Worm (Caenorhabditis elegans) whole organism, mixed stage, embryonic: ENCODE data around the gene unc-79.

Experiments
- ceh-83 ChIP-seq: fragments of 200-800 bp; sonication (Bioruptor generic); optimal IDR thresholded peaks from 2 replicates; lab custom pipeline; 2018; ENCODE audit warnings: mild to moderate bottlenecking, missing genetic modification characterization, missing compliant biosample characterization
- elt-3 ChIP-seq: fragments of 150-350 bp; optimal IDR thresholded peaks from 2 replicates; lab custom pipeline; 2014; ENCODE audit warnings: missing biosample characterization, missing genetic modification characterization
- flh-1 ChIP-seq: fragments of 200-800 bp; sonication (Bioruptor generic); optimal IDR thresholded peaks from 2 replicates; lab custom pipeline; 2018; ENCODE audit warnings: mild to moderate bottlenecking, missing genetic modification characterization, moderate library complexity, missing compliant biosample characterization
- lsy-2 ChIP-seq: fragments of 150-350 bp; optimal IDR thresholded peaks from 2 replicates; lab custom pipeline; 2014; ENCODE audit warnings: missing biosample characterization, missing genetic modification characterization
- nhr-76 ChIP-seq: sonication (generic microtip); optimal IDR thresholded peaks from 2 replicates; lab custom pipeline; 2017; ENCODE audit warnings: missing biosample characterization, missing genetic modification characterization
- pha-4 ChIP-seq: fragments of 150-350 bp; optimal IDR thresholded peaks from 2 replicates; lab custom pipeline; 2018; ENCODE audit warnings: missing biosample characterization, missing genetic modification reagents, missing genetic modification characterization
- sem-2 ChIP-seq: fragments of 200-800 bp; sonication (Bioruptor generic); optimal IDR thresholded peaks from 2 replicates; lab custom pipeline; 2018; ENCODE audit warnings: mild to moderate bottlenecking, missing genetic modification characterization, missing compliant biosample characterization

ce11 chrIII:4066333-4066732 is at the start of gene unc-79:
- no peak for TF ChIP-seq sem-2 (GFP tag; lab: Kevin White, UChicago)
- no peak for TF ChIP-seq flh-1 (GFP tag; lab: Kevin White, UChicago)
- TF ChIP-seq lsy-2, result no peak
- no peak for TF ChIP-seq elt-3 (tag; lab: Kevin White, UChicago)
- TF ChIP-seq ceh-83 (GFP tag; lab: Kevin White, UChicago), result no peak
- no peak for TF ChIP-seq pha-4 (tag; lab: Kevin White, UChicago)
- no peak for TF ChIP-seq nhr-76 (tag; lab: Kevin White, UChicago)
